Fruit fly (Drosophila melanogaster) whole organism, embryonic: Measurements from ENCODE around the gene CG34293.

ENCODE experiments used
- ATbp ChIP-seq: fragments of 200-800 bp; sonication (Bioruptor generic); optimal IDR thresholded peaks from 2 replicates; lab custom pipeline; 2017; ENCODE audit warnings: missing biosample characterization, mild to moderate bottlenecking, missing genetic modification characterization, missing genetic modification reagents
- Aef1 ChIP-seq: fragments of 200-800 bp; sonication (Bioruptor generic); IDR thresholded peaks from 3 replicates; pipeline ENCODE4 v1.3.6; 2022; ENCODE audit warnings: missing biosample characterization, missing genetic modification characterization
- C15 ChIP-seq: fragments of 200-800 bp; sonication (Bioruptor generic); IDR thresholded peaks from 3 replicates; pipeline ENCODE4 v1.3.6; 2022; ENCODE audit warnings: missing biosample characterization, missing genetic modification characterization
- CG10543 ChIP-seq: fragments of 200-800 bp; sonication (Bioruptor generic); optimal IDR thresholded peaks from 3 replicates; lab custom pipeline; 2017; ENCODE audit warnings: missing biosample characterization, mild to moderate bottlenecking, missing genetic modification characterization, moderate library complexity
- CG11560 ChIP-seq: fragments of 200-800 bp; sonication (Bioruptor generic); IDR thresholded peaks from 3 replicates; pipeline ENCODE4 v1.3.6; 2022; ENCODE audit warnings: missing biosample characterization, missing genetic modification characterization
- CG11696 ChIP-seq: fragments of 200-800 bp; sonication (Bioruptor generic); IDR thresholded peaks from 2 replicates; pipeline ENCODE4 v1.3.6; 2022; ENCODE audit warnings: missing biosample characterization, missing genetic modification characterization
- CG12155 ChIP-seq: fragments of 200-800 bp; sonication (Bioruptor generic); optimal IDR thresholded peaks from 3 replicates; lab custom pipeline; 2016; ENCODE audit warnings: missing biosample characterization, missing genetic modification characterization
- CG1233 ChIP-seq: fragments of 200-800 bp; sonication (Bioruptor generic); optimal IDR thresholded peaks from 4 replicates; lab custom pipeline; 2018; ENCODE audit warnings: missing biosample characterization, mild to moderate bottlenecking, missing genetic modification characterization
- CG12659 ChIP-seq: fragments of 200-800 bp; sonication (Bioruptor generic); optimal IDR thresholded peaks from 3 replicates; lab custom pipeline; 2017; ENCODE audit warnings: mild to moderate bottlenecking, missing biosample characterization, missing genetic modification reagents, missing genetic modification characterization
- CG12744 ChIP-seq: fragments of 200-800 bp; sonication (Bioruptor generic); optimal IDR thresholded peaks from 2 replicates; lab custom pipeline; 2016; ENCODE audit warnings: missing biosample characterization, missing genetic modification characterization
- CG13775 ChIP-seq: fragments of 200-800 bp; sonication (Bioruptor generic); optimal IDR thresholded peaks from 3 replicates; lab custom pipeline; 2017; ENCODE audit warnings: missing biosample characterization, mild to moderate bottlenecking, missing genetic modification characterization
- CG14014 ChIP-seq: fragments of 200-800 bp; sonication (Bioruptor generic); IDR thresholded peaks from 2 replicates; pipeline ENCODE4 v1.3.6; 2022; ENCODE audit warnings: missing biosample characterization, missing genetic modification characterization
- CG15601 ChIP-seq: fragments of 200-800 bp; sonication (Bioruptor generic); optimal IDR thresholded peaks from 3 replicates; lab custom pipeline; 2019; ENCODE audit warnings: missing biosample characterization, mild to moderate bottlenecking, missing genetic modification characterization, moderate library complexity
- CG17802 ChIP-seq: fragments of 200-800 bp; sonication (Bioruptor generic); optimal IDR thresholded peaks from 2 replicates; lab custom pipeline; 2018; ENCODE audit warnings: missing biosample characterization, mild to moderate bottlenecking, missing genetic modification characterization, moderate library complexity
- CG17912 ChIP-seq: fragments of 200-800 bp; sonication (Bioruptor generic); optimal IDR thresholded peaks from 2 replicates; lab custom pipeline; 2018; ENCODE audit warnings: missing biosample characterization, mild to moderate bottlenecking, missing genetic modification characterization
- CG31365 ChIP-seq: fragments of 200-800 bp; sonication (Bioruptor generic); optimal IDR thresholded peaks from 2 replicates; lab custom pipeline; 2018; ENCODE audit warnings: missing biosample characterization, mild to moderate bottlenecking, missing genetic modification characterization
- CG3163 ChIP-seq: fragments of 200-800 bp; sonication (Bioruptor generic); optimal IDR thresholded peaks from 3 replicates; lab custom pipeline; 2016; ENCODE audit warnings: missing biosample characterization, missing genetic modification characterization
- CG3407 ChIP-seq: fragments of 200-800 bp; sonication (Bioruptor generic); optimal IDR thresholded peaks from 2 replicates; lab custom pipeline; 2018; ENCODE audit warnings: missing biosample characterization, mild to moderate bottlenecking, missing genetic modification characterization
- CG34376 ChIP-seq: fragments of 200-800 bp; sonication (Bioruptor generic); optimal IDR thresholded peaks from 2 replicates; lab custom pipeline; 2018; ENCODE audit warnings: missing biosample characterization, mild to moderate bottlenecking, missing genetic modification characterization
- CG4854 ChIP-seq: fragments of 200-800 bp; sonication (Bioruptor generic); optimal IDR thresholded peaks from 2 replicates; lab custom pipeline; 2016; ENCODE audit warnings: missing biosample characterization, missing genetic modification characterization, inconsistent platforms
- CG7786 ChIP-seq: fragments of 200-800 bp; sonication (Bioruptor generic); optimal IDR thresholded peaks from 2 replicates; lab custom pipeline; 2016; ENCODE audit warnings: missing biosample characterization, missing genetic modification characterization
- CG8290 ChIP-seq, 3 experiments: fragments of 200-800 bp; sonication (Bioruptor generic); optimal IDR thresholded peaks; 2 replicates each; lab custom pipeline; 2016 to 2019; ENCODE audit warnings: missing biosample characterization in 3 of 3, missing genetic modification characterization in 3 of 3, mild to moderate bottlenecking in 2 of 3, moderate library complexity in 1 of 3
- CG8359 ChIP-seq: fragments of 200-800 bp; sonication (Bioruptor generic); optimal IDR thresholded peaks from 2 replicates; lab custom pipeline; 2017; ENCODE audit warnings: missing biosample characterization, mild to moderate bottlenecking, missing genetic modification characterization, borderline replicate concordance
- CHES-1-like ChIP-seq: fragments of 200-800 bp; sonication (Bioruptor generic); optimal IDR thresholded peaks from 2 replicates; lab custom pipeline; 2016; ENCODE audit warnings: missing biosample characterization, missing genetic modification characterization
- Fer3 ChIP-seq: fragments of 200-800 bp; sonication (Bioruptor generic); optimal IDR thresholded peaks from 2 replicates; lab custom pipeline; 2018; ENCODE audit warnings: missing biosample characterization, mild to moderate bottlenecking, missing genetic modification characterization, moderate library complexity
- HmgZ ChIP-seq: fragments of 200-800 bp; sonication (Bioruptor generic); optimal IDR thresholded peaks from 2 replicates; lab custom pipeline; 2018; ENCODE audit warnings: missing biosample characterization, mild to moderate bottlenecking, missing genetic modification characterization
- Hmx ChIP-seq: fragments of 200-800 bp; sonication (Bioruptor generic); optimal IDR thresholded peaks from 2 replicates; lab custom pipeline; 2016; ENCODE audit warnings: missing biosample characterization, missing genetic modification characterization
- Hr3 ChIP-seq: fragments of 200-800 bp; sonication (Bioruptor generic); optimal IDR thresholded peaks from 3 replicates; lab custom pipeline; 2016; ENCODE audit warnings: missing biosample characterization, missing genetic modification characterization
- MTF-1 ChIP-seq: fragments of 200-800 bp; sonication (Bioruptor generic); optimal IDR thresholded peaks from 2 replicates; lab custom pipeline; 2018; ENCODE audit warnings: missing biosample characterization, mild to moderate bottlenecking, missing genetic modification characterization, borderline replicate concordance
- Rfx ChIP-seq: fragments of 200-800 bp; sonication (Bioruptor generic); IDR thresholded peaks from 2 replicates; pipeline ENCODE4 v1.3.6; 2022; ENCODE audit warnings: missing biosample characterization, missing genetic modification characterization
- Sin3A ChIP-seq: fragments of >200 bp; optimal IDR thresholded peaks from 2 replicates; lab custom pipeline; 2018
- Sox102F ChIP-seq: fragments of 200-800 bp; sonication (Bioruptor generic); optimal IDR thresholded peaks from 2 replicates; lab custom pipeline; 2018; ENCODE audit warnings: missing biosample characterization, mild to moderate bottlenecking, missing genetic modification characterization, moderate library complexity
- Vsx1 ChIP-seq: fragments of 200-800 bp; sonication (Bioruptor generic); optimal IDR thresholded peaks from 2 replicates; lab custom pipeline; 2017; ENCODE audit warnings: missing biosample characterization, mild to moderate bottlenecking, missing genetic modification characterization, missing genetic modification reagents
- bsh ChIP-seq, 2 experiments: fragments of 200-800 bp; sonication (Bioruptor generic); optimal IDR thresholded peaks; 2 replicates each; lab custom pipeline; 2017 to 2018; ENCODE audit warnings: mild to moderate bottlenecking in 2 of 2, missing biosample characterization in 2 of 2, missing genetic modification characterization in 2 of 2, moderate library complexity in 1 of 2
- caup ChIP-seq: fragments of 200-800 bp; sonication (Bioruptor generic); optimal IDR thresholded peaks from 3 replicates; lab custom pipeline; 2017; ENCODE audit warnings: missing biosample characterization, mild to moderate bottlenecking, missing genetic modification characterization, moderate library complexity; ENCODE audit not compliant: severe bottlenecking
- crol ChIP-seq: fragments of 200-800 bp; sonication (Bioruptor generic); IDR thresholded peaks from 2 replicates; pipeline ENCODE4 v1.3.6; 2022; ENCODE audit warnings: missing biosample characterization, missing genetic modification characterization
- fru ChIP-seq: fragments of >200 bp; optimal IDR thresholded peaks from 2 replicates; lab custom pipeline; 2017
- ken ChIP-seq: fragments of 200-800 bp; sonication (Bioruptor generic); IDR thresholded peaks from 3 replicates; pipeline ENCODE4 v1.3.6; 2022; ENCODE audit warnings: missing biosample characterization, missing genetic modification characterization
- klu ChIP-seq: fragments of 200-800 bp; sonication (Bioruptor generic); IDR thresholded peaks from 2 replicates; pipeline ENCODE4 v1.3.6; 2022; ENCODE audit warnings: missing biosample characterization, missing genetic modification characterization
- kni ChIP-seq: fragments of 200-800 bp; sonication (Bioruptor generic); optimal IDR thresholded peaks from 3 replicates; lab custom pipeline; 2017; ENCODE audit warnings: mild to moderate bottlenecking, missing biosample characterization, missing genetic modification reagents, missing genetic modification characterization
- p53 ChIP-seq: fragments of 200-800 bp; sonication (Bioruptor generic); optimal IDR thresholded peaks from 2 replicates; lab custom pipeline; 2016; ENCODE audit warnings: missing biosample characterization, missing genetic modification characterization
- pzg ChIP-seq: fragments of 200-800 bp; sonication (Bioruptor generic); optimal IDR thresholded peaks from 3 replicates; lab custom pipeline; 2018; ENCODE audit warnings: missing biosample characterization, mild to moderate bottlenecking, missing genetic modification characterization, moderate library complexity
- ro ChIP-seq: fragments of 200-800 bp; sonication (Bioruptor generic); IDR thresholded peaks from 2 replicates; pipeline ENCODE4 v1.3.6; 2022; ENCODE audit warnings: missing biosample characterization, missing genetic modification characterization
- sqz ChIP-seq: fragments of 200-800 bp; sonication (Bioruptor generic); optimal IDR thresholded peaks from 3 replicates; lab custom pipeline; 2018; ENCODE audit warnings: missing biosample characterization, mild to moderate bottlenecking, missing genetic modification characterization
- tio ChIP-seq: fragments of 200-800 bp; sonication (Bioruptor generic); optimal IDR thresholded peaks from 2 replicates; lab custom pipeline; 2017; ENCODE audit warnings: missing biosample characterization, missing genetic modification characterization, inconsistent platforms
- tll ChIP-seq, 2 experiments: fragments of 200-800 bp in 1 of 2; fragments of >200 bp in 1 of 2; sonication (Bioruptor generic) in 1 of 2; optimal IDR thresholded peaks; 2 replicates each; lab custom pipeline; 2017 to 2019; ENCODE audit warnings: missing biosample characterization in 2 of 2, missing genetic modification characterization in 2 of 2, mild to moderate bottlenecking in 1 of 2, moderate library complexity in 1 of 2
- usp ChIP-seq: fragments of >200 bp; optimal IDR thresholded peaks from 2 replicates; lab custom pipeline; 2017; ENCODE audit warnings: missing biosample characterization, missing genetic modification characterization
- yki ChIP-seq: fragments of >200 bp; optimal IDR thresholded peaks from 3 replicates; lab custom pipeline; 2018

The CG34293 gene

DNA sequence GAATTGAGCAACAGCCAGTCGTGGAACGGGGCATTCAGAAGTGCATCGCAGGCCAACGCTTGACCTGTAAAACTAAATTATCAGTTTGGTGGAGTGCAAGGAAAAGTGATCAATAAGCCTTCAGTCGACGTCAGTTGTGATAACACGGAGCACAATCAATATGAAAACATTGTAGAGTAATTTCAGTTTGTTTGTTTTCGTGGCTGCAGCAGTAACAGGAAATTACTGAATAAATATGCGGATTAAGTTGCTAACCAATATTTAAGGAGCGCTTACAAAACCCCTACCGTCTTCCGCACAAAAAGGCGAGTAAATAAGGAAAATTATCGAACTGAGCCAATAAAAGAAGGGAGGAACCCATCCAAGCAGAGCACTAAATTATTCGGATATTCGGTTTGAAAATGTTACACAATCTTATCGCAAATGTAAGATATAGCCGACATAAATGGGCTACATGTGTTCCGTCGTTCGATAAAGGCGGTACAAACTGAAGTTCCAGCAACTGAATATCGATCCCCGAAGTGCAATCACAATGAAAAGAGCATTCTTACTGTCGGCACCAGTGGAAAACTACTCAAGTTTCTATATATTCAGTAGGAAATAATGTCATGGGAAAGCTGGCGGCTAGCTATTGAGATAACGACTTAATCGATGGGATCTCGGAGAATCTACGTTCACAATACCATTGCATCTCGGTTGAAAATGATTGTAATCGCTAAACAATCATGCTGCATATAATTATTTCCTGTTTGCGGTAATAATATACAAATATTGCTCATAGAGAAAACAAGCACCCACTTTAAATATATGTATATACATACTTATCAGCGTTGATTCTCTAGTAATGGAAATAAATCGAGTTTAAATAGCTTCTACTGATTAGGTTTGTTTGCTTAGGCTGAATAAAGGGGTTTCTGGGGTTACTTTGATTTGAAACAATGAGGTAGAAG lies 29.4 kb downstream of the CG34293 start (continued):
- TF ChIP-seq CG4854 (GFP tag; lab: Kevin White, UChicago) (peak; percentile 57), CG12155 (GFP tag; lab: Kevin White, UChicago) (peak; percentile 16), Sin3A (lab: Kevin White, UChicago) (no peak), CG1233 (GFP tag; lab: Kevin White, UChicago) (peak; percentile 88), yki (no peak), CG34376 (GFP tag; lab: Kevin White, UChicago) (no peak), crol (GFP tag; lab: Robert Waterston, UW) (no peak), Vsx1 (GFP tag; lab: Kevin White, UChicago) (peak; percentile 89), CG17802 (peak; percentile 12), CG11560 (tag; lab: Robert Waterston, UW) (no peak), CG12744 (peak; percentile 78), ro (GFP tag; lab: Robert Waterston, UW) (no peak), Hmx (GFP tag; lab: Kevin White, UChicago) (no peak), kni (GFP tag; lab: Kevin White, UChicago) (peak; percentile 66), CG31365 (tag; lab: Kevin White, UChicago) (peak; percentile 21), CG13775 (GFP tag; lab: Kevin White, UChicago) (peak; percentile 29), C15 (GFP tag; lab: Robert Waterston, UW) (no peak), tll (GFP tag; optimal IDR thresholded peaks at IDR 0.05; lab: Kevin White, UChicago) (peak in 1 of 2 experiments; percentile 42), CG3407 (peak; percentile 83), Sox102F (GFP tag; lab: Kevin White, UChicago) (peak; percentile 62), CG11696 (GFP tag; lab: Robert Waterston, UW) (no peak), Rfx (GFP tag; lab: Robert Waterston, UW) (peak; percentile 47; the same call in 1 of the 2 replicates), Hr3 (GFP tag; lab: Kevin White, UChicago) (peak; percentile 28), HmgZ (tag; lab: Kevin White, UChicago) (peak; percentile 43), bsh (GFP tag; optimal IDR thresholded peaks at IDR 0.05; lab: Kevin White, UChicago) (peak in 1 of 2 experiments; percentile 73), tio (GFP tag; lab: Kevin White, UChicago) (peak; percentile 55), CG14014 (GFP tag; lab: Robert Waterston, UW) (peak; percentile 53; the same call in 1 of the 2 replicates), klu (no peak), CG7786 (GFP tag; lab: Kevin White, UChicago) (peak; percentile 29), CG12659 (GFP tag; lab: Kevin White, UChicago) (peak; percentile 46), usp (GFP tag; lab: Kevin White, UChicago) (no peak), CG15601 (peak; percentile 77), Fer3 (peak; percentile 41), fru (no peak), MTF-1 (GFP tag; lab: Kevin White, UChicago) (peak; percentile 78), caup (GFP tag; lab: Kevin White, UChicago) (peak; percentile 71), CG17912 (GFP tag; lab: Kevin White, UChicago) (no peak), pzg (GFP tag; lab: Kevin White, UChicago) (no peak), ATbp (GFP tag; lab: Kevin White, UChicago) (peak; percentile 88), CHES-1-like (peak; percentile 50), CG10543 (GFP tag; lab: Kevin White, UChicago) (peak; percentile 33), sqz (GFP tag; lab: Kevin White, UChicago) (peak; percentile 71), CG3163 (peak; percentile 40), CG8290 (GFP tag; optimal IDR thresholded peaks at IDR 0.05; lab: Kevin White, UChicago) (peak; percentile 75), CG8290 (tag; optimal IDR thresholded peaks at IDR 0.05; lab: Kevin White, UChicago) (peak; percentile 61 to 65), Aef1 (no peak), CG8359 (GFP tag; lab: Kevin White, UChicago) (peak; percentile 69), ken (GFP tag; lab: Robert Waterston, UW) (no peak; the same call in 2 of the 3 replicates), p53 (peak; percentile 64)
